Worm (Caenorhabditis elegans) whole organism, L1 larva: ENCODE measurements around the gene F19C6.5.
A peak's percentile ranks its signal among the peaks of the same experiment; 100 is the strongest.

Source experiments
- C04F5.9 ChIP-seq: sonication (generic microtip); optimal IDR thresholded peaks from 2 replicates; lab custom pipeline; 2016; ENCODE audit warnings: missing genetic modification characterization, missing compliant biosample characterization
- C16A3.4 ChIP-seq: fragments of 150-350 bp; optimal IDR thresholded peaks from 2 replicates; lab custom pipeline; 2014; ENCODE audit warnings: missing biosample characterization, missing genetic modification characterization
- Y116A8C.19 ChIP-seq: sonication (generic microtip); optimal IDR thresholded peaks from 2 replicates; lab custom pipeline; 2016; ENCODE audit warnings: missing compliant biosample characterization, missing genetic modification characterization, borderline replicate concordance
- aha-1 ChIP-seq: fragments of 150-350 bp; optimal IDR thresholded peaks from 2 replicates; lab custom pipeline; 2014; ENCODE audit warnings: missing biosample characterization, missing genetic modification characterization
- alr-1 ChIP-seq: fragments of 200-800 bp; sonication (Bioruptor generic); optimal IDR thresholded peaks from 2 replicates; lab custom pipeline; 2018; ENCODE audit warnings: borderline replicate concordance, mild to moderate bottlenecking, missing genetic modification characterization, missing compliant biosample characterization
- ama-1 ChIP-seq: fragments of 150-350 bp; optimal IDR thresholded peaks from 2 replicates; lab custom pipeline; 2014
- blmp-1 ChIP-seq: fragments of 150-350 bp; optimal IDR thresholded peaks from 2 replicates; lab custom pipeline; 2014; ENCODE audit warnings: missing biosample characterization, missing genetic modification characterization
- ceh-8 ChIP-seq: fragments of 200-800 bp; sonication (Bioruptor generic); optimal IDR thresholded peaks from 2 replicates; lab custom pipeline; 2018; ENCODE audit warnings: mild to moderate bottlenecking, missing genetic modification characterization, moderate library complexity, missing compliant biosample characterization
- dpl-1 ChIP-seq, 3 experiments: fragments of 150-350 bp in 2 of 3; sonication (generic microtip) in 1 of 3; optimal IDR thresholded peaks; 2 replicates each; lab custom pipeline; 2014 to 2017; ENCODE audit warnings: missing biosample characterization in 3 of 3, missing genetic modification characterization in 3 of 3, missing genetic modification reagents in 3 of 3
- dsc-1 ChIP-seq: sonication (generic microtip); optimal IDR thresholded peaks from 2 replicates; lab custom pipeline; 2016; ENCODE audit warnings: mild to moderate bottlenecking, missing genetic modification characterization, missing compliant biosample characterization
- efl-1 ChIP-seq, 4 experiments: fragments of 150-350 bp; optimal IDR thresholded peaks in 3 of 4; peaks in 1 of 4; 1 replicate in 1 of 4; 2 replicates in 3 of 4; lab custom pipeline; 2014; ENCODE audit warnings: missing biosample characterization in 2 of 4, missing genetic modification characterization in 2 of 4, missing genetic modification reagents in 2 of 4
- egl-13 ChIP-seq: sonication (generic microtip); optimal IDR thresholded peaks from 2 replicates; lab custom pipeline; 2016; ENCODE audit warnings: missing genotype, missing genetic modification reagents, missing genetic modification characterization, missing compliant biosample characterization
- ets-5 ChIP-seq: fragments of 200-800 bp; sonication (Bioruptor generic); IDR thresholded peaks from 2 replicates; pipeline ENCODE4 v1.3.6; 2022; ENCODE audit warnings: missing genetic modification characterization, missing compliant biosample characterization
- fkh-10 ChIP-seq: sonication (generic microtip); optimal IDR thresholded peaks from 2 replicates; lab custom pipeline; 2017; ENCODE audit warnings: missing biosample characterization, missing genetic modification reagents, missing genetic modification characterization
- fkh-4 ChIP-seq: sonication (generic microtip); optimal IDR thresholded peaks from 2 replicates; lab custom pipeline; 2016; ENCODE audit warnings: missing compliant biosample characterization, missing genetic modification characterization, borderline replicate concordance
- hpl-2 ChIP-seq: fragments of 150-350 bp; optimal IDR thresholded peaks from 2 replicates; lab custom pipeline; 2014; ENCODE audit warnings: missing biosample characterization, missing genetic modification reagents, missing genetic modification characterization
- lin-13 ChIP-seq: fragments of 150-350 bp; optimal IDR thresholded peaks from 2 replicates; lab custom pipeline; 2014; ENCODE audit warnings: missing biosample characterization, missing genetic modification reagents, missing genetic modification characterization
- lin-14 ChIP-seq: fragments of 200-800 bp; sonication (Bioruptor generic); optimal IDR thresholded peaks from 2 replicates; lab custom pipeline; 2018; ENCODE audit warnings: mild to moderate bottlenecking, missing genetic modification characterization, moderate library complexity, missing compliant biosample characterization
- lin-39 ChIP-seq: fragments of 150-350 bp; optimal IDR thresholded peaks from 2 replicates; lab custom pipeline; 2014; ENCODE audit warnings: missing biosample characterization, missing genetic modification reagents, missing genetic modification characterization
- lsy-2 ChIP-seq, 2 experiments: fragments of 150-350 bp; optimal IDR thresholded peaks; 2 replicates each; lab custom pipeline; 2014; ENCODE audit warnings: missing biosample characterization in 2 of 2, missing genetic modification characterization in 2 of 2
- mdl-1 ChIP-seq, 2 experiments: fragments of 150-350 bp; optimal IDR thresholded peaks; 2 replicates each; lab custom pipeline; 2014 to 2017; ENCODE audit warnings: missing biosample characterization in 2 of 2, missing genetic modification characterization in 2 of 2, inconsistent platforms in 1 of 2
- mef-2 ChIP-seq: fragments of 150-350 bp; optimal IDR thresholded peaks from 2 replicates; lab custom pipeline; 2014; ENCODE audit warnings: missing biosample characterization, missing genetic modification characterization
- mep-1 ChIP-seq: fragments of 150-350 bp; optimal IDR thresholded peaks from 2 replicates; lab custom pipeline; 2014; ENCODE audit warnings: missing biosample characterization, missing genetic modification characterization
- nhr-11 ChIP-seq: fragments of 150-350 bp; optimal IDR thresholded peaks from 2 replicates; lab custom pipeline; 2014; ENCODE audit warnings: missing biosample characterization, missing genetic modification characterization
- nhr-19 ChIP-seq: fragments of 200-800 bp; sonication (Bioruptor generic); conservative IDR thresholded peaks from 2 replicates; pipeline ENCODE4 v1.3.6; 2022; ENCODE audit warnings: missing genetic modification characterization, missing compliant biosample characterization
- nhr-20 ChIP-seq: sonication (generic microtip); optimal IDR thresholded peaks from 2 replicates; lab custom pipeline; 2016; ENCODE audit warnings: mild to moderate bottlenecking, missing genetic modification characterization, missing compliant biosample characterization
- nhr-237 ChIP-seq: fragments of 150-350 bp; optimal IDR thresholded peaks from 2 replicates; lab custom pipeline; 2014; ENCODE audit warnings: missing biosample characterization, missing genetic modification characterization
- nhr-47 ChIP-seq: sonication (generic microtip); optimal IDR thresholded peaks from 2 replicates; lab custom pipeline; 2016; ENCODE audit warnings: mild to moderate bottlenecking, missing genetic modification characterization, moderate library complexity, missing compliant biosample characterization
- nhr-71 ChIP-seq: sonication (generic microtip); optimal IDR thresholded peaks from 2 replicates; lab custom pipeline; 2016; ENCODE audit warnings: mild to moderate bottlenecking, missing genetic modification characterization, moderate library complexity, missing compliant biosample characterization
- nhr-77 ChIP-seq: fragments of 150-350 bp; optimal IDR thresholded peaks from 2 replicates; lab custom pipeline; 2014; ENCODE audit warnings: missing biosample characterization, missing genetic modification characterization
- nhr-85 ChIP-seq: sonication (generic microtip); peaks from one replicate; lab custom pipeline; 2016; ENCODE audit warnings: missing genetic modification characterization, inconsistent platforms, missing compliant biosample characterization
- nhr-90 ChIP-seq: sonication (generic microtip); optimal IDR thresholded peaks from 2 replicates; lab custom pipeline; 2016; ENCODE audit warnings: mild to moderate bottlenecking, missing genetic modification characterization, missing compliant biosample characterization; ENCODE audit not compliant: poor library complexity
- pax-3 ChIP-seq: fragments of 200-800 bp; sonication (Bioruptor generic); optimal IDR thresholded peaks from 2 replicates; lab custom pipeline; 2018; ENCODE audit warnings: mild to moderate bottlenecking, missing genetic modification characterization, moderate library complexity, missing compliant biosample characterization
- rnt-1 ChIP-seq: sonication (generic microtip); optimal IDR thresholded peaks from 2 replicates; lab custom pipeline; 2016; ENCODE audit warnings: mild to moderate bottlenecking, missing genetic modification characterization, moderate library complexity, missing compliant biosample characterization
- snpc-4 ChIP-seq: fragments of 150-350 bp; optimal IDR thresholded peaks from 2 replicates; lab custom pipeline; 2014; ENCODE audit warnings: missing biosample characterization, missing genetic modification characterization
- snu-23 ChIP-seq: sonication (generic microtip); optimal IDR thresholded peaks from 2 replicates; lab custom pipeline; 2016; ENCODE audit warnings: missing genetic modification characterization, missing compliant biosample characterization
- sox-4 ChIP-seq: sonication (generic microtip); optimal IDR thresholded peaks from 2 replicates; lab custom pipeline; 2016; ENCODE audit warnings: missing genetic modification characterization, missing compliant biosample characterization
- swsn-7 ChIP-seq: sonication (generic microtip); optimal IDR thresholded peaks from 2 replicates; lab custom pipeline; 2016; ENCODE audit warnings: missing genetic modification characterization, missing compliant biosample characterization
- tbx-2 ChIP-seq: sonication (generic microtip); optimal IDR thresholded peaks from 2 replicates; lab custom pipeline; 2016; ENCODE audit warnings: missing genetic modification characterization, missing compliant biosample characterization
- tlp-1 ChIP-seq: fragments of 150-350 bp; optimal IDR thresholded peaks from 2 replicates; lab custom pipeline; 2014; ENCODE audit warnings: missing biosample characterization, missing genetic modification characterization
- unc-30 ChIP-seq: sonication (generic microtip); optimal IDR thresholded peaks from 2 replicates; lab custom pipeline; 2017; ENCODE audit warnings: missing biosample characterization, missing genetic modification characterization
- unc-86 ChIP-seq: sonication (generic microtip); optimal IDR thresholded peaks from 2 replicates; lab custom pipeline; 2016; ENCODE audit warnings: missing genetic modification characterization, missing compliant biosample characterization
- vab-15 ChIP-seq: sonication (generic microtip); optimal IDR thresholded peaks from 2 replicates; lab custom pipeline; 2017; ENCODE audit warnings: missing genotype, mild to moderate bottlenecking, missing genetic modification characterization, missing compliant biosample characterization
- xbp-1 ChIP-seq: sonication (generic microtip); optimal IDR thresholded peaks from 2 replicates; lab custom pipeline; 2016; ENCODE audit warnings: missing genetic modification characterization, missing compliant biosample characterization
- zip-4 ChIP-seq: fragments of 200-800 bp; sonication (Bioruptor generic); optimal IDR thresholded peaks from 2 replicates; lab custom pipeline; 2018; ENCODE audit warnings: mild to moderate bottlenecking, missing genetic modification characterization, moderate library complexity, missing compliant biosample characterization

F19C6.5 gene

DNA sequence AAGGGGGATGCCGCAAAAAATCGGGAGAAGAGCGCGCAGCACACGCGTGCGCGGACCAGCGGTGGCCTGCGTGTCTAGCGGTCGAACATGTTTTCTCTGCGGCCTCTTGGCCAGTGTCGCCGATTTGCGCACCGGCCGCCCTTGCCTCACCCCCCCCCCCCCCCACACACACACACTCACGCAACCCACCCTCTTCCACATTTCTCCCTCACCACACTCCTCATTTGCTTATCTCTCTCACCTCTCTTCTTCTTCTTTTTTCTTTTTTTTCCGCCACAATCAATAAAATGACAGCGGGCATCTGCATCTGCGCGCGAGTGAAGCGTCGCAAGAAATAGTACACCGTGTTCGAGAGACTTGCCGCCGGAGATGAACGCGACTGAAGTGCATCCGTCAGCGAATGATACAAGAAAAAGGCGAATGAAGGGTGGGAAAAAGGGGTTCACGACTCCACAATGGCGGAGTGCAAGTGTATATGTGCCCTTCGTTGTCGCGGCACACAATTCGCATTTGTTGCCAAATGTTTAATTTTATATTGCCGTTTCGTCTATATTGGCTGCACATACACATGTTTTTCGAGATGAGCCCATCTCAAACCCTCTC, 15.0 kb upstream of the F19C6.5 start (continued):
- TF ChIP-seq nhr-47 (peak; percentile 74), nhr-11 (tag; lab: Kevin White, UChicago) (no peak), xbp-1 (tag; lab: Kevin White, UChicago) (peak; percentile 71), tbx-2 (tag; lab: Kevin White, UChicago) (peak; percentile 68), mep-1 (peak; percentile 70), vab-15 (tag; lab: Kevin White, UChicago) (no peak), dpl-1 (GFP tag; optimal IDR thresholded peaks at IDR 0.05; lab: Kevin White, UChicago) (peak in 2 of 3 experiments; percentile 21 to 25), nhr-90 (tag; lab: Kevin White, UChicago) (peak; percentile 38), ceh-8 (GFP tag; lab: Kevin White, UChicago) (peak; percentile 95), nhr-85 (tag; lab: Kevin White, UChicago) (peak; percentile 92), ets-5 (GFP tag; lab: Robert Waterston, UW) (no peak), egl-13 (tag; lab: Kevin White, UChicago) (peak; percentile 54), nhr-71 (tag; lab: Kevin White, UChicago) (peak; percentile 86), nhr-19 (GFP tag; lab: Robert Waterston, UW) (peak; percentile 70), blmp-1 (tag; lab: Kevin White, UChicago) (peak; percentile 58), hpl-2 (no peak), fkh-4 (tag; lab: Kevin White, UChicago) (peak; percentile 57), pax-3 (tag; lab: Kevin White, UChicago) (peak; percentile 72), unc-30 (no peak), zip-4 (GFP tag; lab: Kevin White, UChicago) (no peak), mdl-1 (tag; optimal IDR thresholded peaks at IDR 0.05; lab: Kevin White, UChicago) (peak in 1 of 2 experiments; percentile 76), lin-14 (GFP tag; lab: Kevin White, UChicago) (peak; percentile 98), C16A3.4 (peak; percentile 25), lsy-2 (tag; optimal IDR thresholded peaks at IDR 0.05; lab: Kevin White, UChicago) (peak; percentile 62 to 72), alr-1 (no peak), tlp-1 (tag; lab: Kevin White, UChicago) (no peak), snpc-4 (peak; percentile 31), C04F5.9 (tag; lab: Kevin White, UChicago) (no peak), aha-1 (tag; lab: Kevin White, UChicago) (no peak), nhr-237 (tag; lab: Kevin White, UChicago) (no peak), dsc-1 (tag; lab: Kevin White, UChicago) (peak; percentile 74), ama-1 (no peak), unc-86 (peak; percentile 71)

DNA sequence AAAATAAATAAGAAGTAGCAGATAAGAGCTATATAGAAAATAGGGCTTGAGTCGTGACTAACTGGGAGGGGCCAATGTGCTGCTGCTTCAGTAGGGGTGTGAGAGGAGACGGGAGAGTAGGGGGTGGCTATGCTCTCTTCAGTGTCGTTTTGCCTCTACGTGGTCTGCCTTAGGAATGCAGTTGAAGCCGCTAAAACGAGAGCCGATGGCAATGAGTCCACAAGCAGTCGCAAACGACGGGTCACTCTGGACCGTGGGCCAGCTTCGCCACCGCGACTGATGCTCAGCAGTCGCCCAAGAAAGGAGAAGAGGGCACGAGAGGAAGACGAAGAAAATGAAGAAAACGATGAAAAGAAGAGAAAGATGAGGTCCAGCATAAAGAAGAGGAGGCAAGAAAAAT, 14.5 kb upstream of the F19C6.5 start, which contains the start of gene grk-1:
TSS of gene grk-1 (minus strand) at position 17 of the 400 bp plus-strand sequence.
- TF ChIP-seq tbx-2 (tag; lab: Kevin White, UChicago), result no peak
- no peak for TF ChIP-seq lin-39 (tag; lab: Kevin White, UChicago)
- TF ChIP-seq rnt-1 (tag; lab: Kevin White, UChicago), result no peak
- TF ChIP-seq nhr-77, result no peak
- no peak for TF ChIP-seq lsy-2 (tag; optimal IDR thresholded peaks at IDR 0.05; lab: Kevin White, UChicago)
- TF ChIP-seq sox-4, result peak; percentile 39
- no peak for TF ChIP-seq nhr-20 (tag; lab: Kevin White, UChicago)
- TF ChIP-seq ama-1, result no peak
- TF ChIP-seq fkh-10 (GFP tag; lab: Kevin White, UChicago), result peak; percentile 55
- no peak for TF ChIP-seq efl-1 (optimal IDR thresholded peaks at IDR 0.05; lab: Kevin White, UChicago)
- TF ChIP-seq efl-1 (GFP tag; optimal IDR thresholded peaks at IDR 0.05 in 1 of 2; lab: Kevin White, UChicago), result no peak
- peak; percentile 40 for TF ChIP-seq unc-86
- no peak for TF ChIP-seq mef-2 (tag; lab: Kevin White, UChicago)
- TF ChIP-seq nhr-47, result peak; percentile 26
- no peak for TF ChIP-seq nhr-90 (tag; lab: Kevin White, UChicago)
- peak; percentile 50 for TF ChIP-seq dsc-1 (tag; lab: Kevin White, UChicago)
- TF ChIP-seq lin-13 (GFP tag; lab: Kevin White, UChicago), result no peak
- peak; percentile 50 for TF ChIP-seq swsn-7
- TF ChIP-seq egl-13 (tag; lab: Kevin White, UChicago), result peak; percentile 23
- TF ChIP-seq snu-23, result peak; percentile 10
- TF ChIP-seq Y116A8C.19 (tag; lab: Kevin White, UChicago), result no peak
- TF ChIP-seq tlp-1 (tag; lab: Kevin White, UChicago), result no peak
- TF ChIP-seq, all 84 proteins: peak for 8
